Fruit fly (Drosophila melanogaster): ENCODE data around the gene CG6966.
A peak's percentile ranks its signal among the peaks of the same experiment; 100 is the strongest.

The CG6966 gene

dm6 chr3R:15095550-15096031 is at the start of gene CG6966:
CG6966 (minus strand) TSS chr3R:15095631.
- peak; percentile 63 for TF ChIP-seq noc (tag; optimal IDR thresholded peaks at IDR 0.05)

- TF ChIP-seq noc (tag; optimal IDR thresholded peaks at IDR 0.05), result no peak
Observed at dm6 chr3R:15139816-15140473, 44.5 kb upstream of the CG6966 start, which contains the start of gene CG3987. CG3987 (plus strand) TSS chr3R:15139958.

DNA sequence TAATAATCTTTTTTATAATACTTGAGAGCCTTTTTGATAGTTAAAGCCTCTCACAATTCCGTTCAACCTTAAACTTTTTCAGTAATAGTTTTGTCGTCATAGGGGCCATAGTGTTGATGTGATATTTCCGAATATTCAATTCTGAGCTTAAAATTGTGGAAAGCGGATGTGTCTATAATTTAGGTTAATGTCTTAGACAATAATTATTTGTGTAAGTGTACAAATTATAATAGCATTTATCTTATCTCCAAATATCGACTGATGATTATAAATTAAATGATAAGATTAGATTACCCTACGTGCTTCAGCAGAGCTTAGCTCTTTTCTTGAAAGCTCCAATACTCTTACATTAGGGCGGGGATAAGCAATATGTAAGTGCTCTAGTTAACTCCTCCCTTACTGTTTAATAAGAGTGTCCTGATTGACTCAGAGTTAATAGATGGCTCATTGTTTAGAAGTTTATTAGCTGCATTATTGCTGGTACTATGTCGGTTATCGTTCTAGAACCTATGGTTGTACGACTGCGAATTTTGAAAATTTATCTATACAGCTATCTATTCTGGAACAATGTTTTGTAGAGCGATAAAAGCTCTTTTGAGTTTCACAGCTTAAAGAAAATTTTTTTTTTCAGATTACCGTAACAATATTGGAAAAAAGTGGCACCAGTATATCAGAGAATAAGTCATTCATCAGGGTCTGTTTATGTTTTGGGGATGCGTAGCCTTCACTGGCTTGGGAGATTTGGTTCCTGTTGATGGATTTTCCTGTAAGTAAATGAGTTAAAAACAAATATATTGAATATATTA is 43.8 kb upstream of the CG6966 start:
- peak; percentile 82 for TF ChIP-seq noc (tag; optimal IDR thresholded peaks at IDR 0.05)

DNA sequence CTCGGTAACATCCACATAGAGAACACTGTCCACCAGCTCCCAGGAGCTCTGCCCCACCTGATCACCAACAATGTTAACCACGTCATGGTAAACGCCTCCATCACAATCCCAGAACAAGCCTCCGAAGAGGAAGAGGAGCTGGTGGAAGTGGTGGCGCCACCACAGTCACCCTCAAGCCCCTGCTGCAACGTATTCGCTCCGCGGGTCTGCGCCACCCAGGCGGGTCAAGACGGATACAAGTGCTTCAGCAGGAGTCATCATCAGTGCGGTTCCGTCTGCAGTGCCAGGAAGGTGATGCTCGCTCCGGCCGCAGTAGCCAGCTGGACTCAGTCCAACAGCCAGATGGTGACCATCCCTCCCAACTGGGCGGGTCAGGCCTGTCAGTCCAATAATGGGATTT is 42.8 kb upstream of the CG6966 start:
- no peak for TF ChIP-seq noc (tag; optimal IDR thresholded peaks at IDR 0.05)

- TF ChIP-seq noc (tag; optimal IDR thresholded peaks at IDR 0.05), result peak; percentile 86
Observed at dm6 chr3R:15136846-15137245, 41.4 kb upstream of the CG6966 start, which contains the start of the genes CG6912 and CG3984. CG6912 (minus strand) TSS chr3R:15137004. CG3984 (plus strand) TSS chr3R:15137148.

- TF ChIP-seq noc (tag; optimal IDR thresholded peaks at IDR 0.05), result no peak
Observed at dm6 chr3R:15136015-15136414, 40.6 kb upstream of the CG6966 start.

dm6 chr3R:15131677-15132076 is 36.2 kb upstream of the CG6966 start, which contains the start of gene CG42788:
CG42788 (minus strand) TSS chr3R:15131926.
- TF ChIP-seq noc (tag; optimal IDR thresholded peaks at IDR 0.05), result peak; percentile 70

DNA sequence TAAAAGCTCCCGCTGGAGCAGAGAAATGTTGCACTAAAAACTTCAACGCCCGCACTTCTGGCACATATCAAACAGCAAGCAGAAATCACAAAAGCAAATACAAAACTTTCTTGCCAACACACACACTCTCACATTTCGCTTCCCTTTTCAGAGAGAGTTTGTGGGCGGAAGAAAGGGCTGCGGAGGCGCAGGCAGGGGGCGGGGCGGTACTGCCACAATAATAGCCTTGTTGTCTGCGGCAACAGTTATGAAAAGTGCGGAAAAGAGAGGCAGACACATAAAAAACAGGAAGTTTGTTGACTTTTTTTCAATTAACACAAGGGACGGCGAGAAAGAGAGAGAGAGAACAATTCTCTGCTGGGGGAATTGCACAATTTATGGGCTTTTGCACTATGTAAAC is 35.4 kb upstream of the CG6966 start:
- no peak for TF ChIP-seq noc (tag; optimal IDR thresholded peaks at IDR 0.05)

DNA sequence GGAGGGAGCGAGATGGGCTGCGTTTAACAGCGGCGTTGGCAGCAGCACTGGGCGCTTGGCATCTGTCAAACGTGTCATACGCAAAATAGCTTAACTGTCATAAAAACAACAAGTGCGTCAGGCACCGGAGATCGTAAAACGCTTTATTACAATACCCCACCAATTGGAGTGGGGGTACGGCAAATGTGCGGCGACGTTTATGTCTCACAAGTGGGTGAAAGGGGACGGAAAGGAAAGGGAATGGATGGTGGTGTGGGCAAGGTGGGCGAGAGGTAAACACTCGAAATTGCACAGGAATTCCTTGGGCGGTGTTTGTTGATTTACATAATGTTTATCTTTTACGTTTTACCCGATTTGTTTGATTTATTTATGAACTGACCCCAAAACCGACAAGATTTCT is 34.6 kb upstream of the CG6966 start:
- TF ChIP-seq noc (tag; optimal IDR thresholded peaks at IDR 0.05), result no peak

dm6 chr3R:15128646-15129429 is 33.4 kb upstream of the CG6966 start:
- TF ChIP-seq noc (tag; optimal IDR thresholded peaks at IDR 0.05), result no peak

- peak; percentile 25 for TF ChIP-seq noc (tag; optimal IDR thresholded peaks at IDR 0.05)
Observed at dm6 chr3R:15128060-15128459, 32.6 kb upstream of the CG6966 start.

dm6 chr3R:15125796-15126195 is 30.4 kb upstream of the CG6966 start:
- TF ChIP-seq noc (tag; optimal IDR thresholded peaks at IDR 0.05), result no peak

dm6 chr3R:15124559-15124958 is 29.1 kb upstream of the CG6966 start:
- TF ChIP-seq noc (tag; optimal IDR thresholded peaks at IDR 0.05), result no peak

dm6 chr3R:15123036-15123715 is 27.7 kb upstream of the CG6966 start:
- no peak for TF ChIP-seq noc (tag; optimal IDR thresholded peaks at IDR 0.05)

DNA sequence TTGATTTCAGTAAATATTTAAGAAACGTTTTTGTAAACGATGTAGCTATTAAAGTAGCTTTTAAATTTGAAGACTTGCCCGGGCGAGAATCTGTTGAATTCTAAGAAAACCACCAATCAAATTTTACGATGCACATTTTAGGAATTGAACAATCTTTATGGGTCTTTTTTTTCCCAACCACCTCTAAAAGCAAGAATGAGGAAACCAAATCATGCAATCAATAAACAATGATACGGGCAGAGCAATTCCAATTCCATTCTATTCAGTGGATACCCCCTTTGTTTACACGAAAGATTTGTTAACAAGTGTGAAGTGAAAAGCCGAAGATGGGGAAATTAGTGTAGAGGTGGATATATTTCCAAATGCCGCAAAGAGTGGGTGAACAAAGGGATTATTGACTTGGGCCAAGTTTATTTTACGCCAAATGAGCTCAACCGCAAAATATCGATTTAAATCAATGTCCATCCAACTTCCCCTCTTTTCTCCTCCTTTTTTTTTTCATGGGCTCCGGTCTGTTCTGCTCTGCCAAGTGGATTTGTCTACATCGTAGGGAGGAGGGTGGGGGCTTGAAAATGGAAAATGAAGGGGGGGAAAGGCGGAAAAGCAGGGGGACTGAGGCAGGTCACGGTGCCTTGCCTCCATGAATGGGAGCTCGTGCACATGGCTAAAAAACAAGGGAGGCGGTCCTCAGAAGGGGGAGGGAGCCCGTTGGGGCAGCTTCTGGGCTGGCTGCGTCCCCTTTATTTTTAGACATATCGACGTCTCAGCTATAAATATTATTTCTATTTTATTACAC is 26.4 kb upstream of the CG6966 start:
- no peak for TF ChIP-seq noc (tag; optimal IDR thresholded peaks at IDR 0.05)

Measured in whole organism, larva.